Worm (Caenorhabditis elegans): ENCODE results near the gene rpia-1.

- TF ChIP-seq nhr-12 (tag; optimal IDR thresholded peaks at IDR 0.05) (no peak), unc-62 (GFP tag; optimal IDR thresholded peaks at IDR 0.05) (no peak), elt-2 (tag; optimal IDR thresholded peaks at IDR 0.05) (no peak)
Measured at ce11 chrIII:7078737-7079136, 44.2 kb upstream of the rpia-1 start, which contains the start of gene ZK418.6.
